Fruit fly (Drosophila melanogaster) whole organism: ENCODE results near the gene shep.

Experiments used
- CG8478 ChIP-seq: fragments of >200 bp; optimal IDR thresholded peaks from 2 replicates; lab custom pipeline; 2018; ENCODE audit warnings: inconsistent platforms
- Dll ChIP-seq: fragments of >200 bp; optimal IDR thresholded peaks from 2 replicates; lab custom pipeline; 2017
- EcR ChIP-seq, 2 experiments: fragments of >200 bp; optimal IDR thresholded peaks; 2 replicates each; lab custom pipeline; 2017; ENCODE audit warnings: missing biosample characterization in 2 of 2, missing genetic modification characterization in 2 of 2, missing genetic modification reagents in 2 of 2
- pan ChIP-seq: fragments of >200 bp; optimal IDR thresholded peaks from 2 replicates; lab custom pipeline; 2017
- psq ChIP-seq: fragments of >200 bp; optimal IDR thresholded peaks from 2 replicates; lab custom pipeline; 2017
- usp ChIP-seq: fragments of >200 bp; optimal IDR thresholded peaks from 2 replicates; lab custom pipeline; 2017; ENCODE audit warnings: missing biosample characterization, missing genetic modification characterization, mixed read lengths

Gene shep

dm6 chr3L:5277942-5278341 is at the start of gene shep:
TSS of gene shep (minus strand) at chr3L:5277944.
- TF ChIP-seq Dll (lab: Kevin White, UChicago) (peak; percentile 33), pan (no peak)

dm6 chr3L:5297237-5297636 is 19.5 kb upstream of the shep start:
- no peak for TF ChIP-seq CG8478 (lab: Kevin White, UChicago)
- TF ChIP-seq psq (lab: Kevin White, UChicago), result no peak
- no peak for TF ChIP-seq usp (GFP tag; lab: Kevin White, UChicago)

dm6 chr3L:5288118-5288517 is 10.4 kb upstream of the shep start:
- TF ChIP-seq CG8478 (lab: Kevin White, UChicago), result peak; percentile 7
- no peak for TF ChIP-seq EcR (GFP tag; optimal IDR thresholded peaks at IDR 0.05; lab: Kevin White, UChicago)

- TF ChIP-seq Dll (lab: Kevin White, UChicago) (no peak), EcR (GFP tag; optimal IDR thresholded peaks at IDR 0.05; lab: Kevin White, UChicago) (no peak), psq (lab: Kevin White, UChicago) (no peak), usp (GFP tag; lab: Kevin White, UChicago) (no peak), CG8478 (lab: Kevin White, UChicago) (no peak), pan (no peak)
Measured at dm6 chr3L:5279998-5280610, 2.4 kb upstream of the shep start.

- TF ChIP-seq usp (GFP tag; lab: Kevin White, UChicago) (no peak), psq (lab: Kevin White, UChicago) (no peak), CG8478 (lab: Kevin White, UChicago) (no peak), pan (no peak), Dll (lab: Kevin White, UChicago) (no peak), EcR (GFP tag; optimal IDR thresholded peaks at IDR 0.05; lab: Kevin White, UChicago) (no peak)
Measured at dm6 chr3L:5278864-5279263, 1.1 kb upstream of the shep start.

- no peak for TF ChIP-seq psq (lab: Kevin White, UChicago)
- TF ChIP-seq EcR (GFP tag; optimal IDR thresholded peaks at IDR 0.05; lab: Kevin White, UChicago), result no peak
- TF ChIP-seq usp (GFP tag; lab: Kevin White, UChicago), result no peak
Measured at dm6 chr3L:5277035-5277434, 709 bp downstream of the shep start.

- TF ChIP-seq usp (GFP tag; lab: Kevin White, UChicago) (no peak), Dll (lab: Kevin White, UChicago) (no peak), EcR (GFP tag; optimal IDR thresholded peaks at IDR 0.05; lab: Kevin White, UChicago) (no peak), psq (lab: Kevin White, UChicago) (no peak), CG8478 (lab: Kevin White, UChicago) (no peak), pan (no peak)
Measured at dm6 chr3L:5276520-5276919, 1.2 kb downstream of the shep start.

dm6 chr3L:5275558-5275957 is 2.2 kb downstream of the shep start:
- no peak for TF ChIP-seq CG8478 (lab: Kevin White, UChicago)
- TF ChIP-seq EcR (GFP tag; optimal IDR thresholded peaks at IDR 0.05; lab: Kevin White, UChicago), result no peak
- no peak for TF ChIP-seq psq (lab: Kevin White, UChicago)
- no peak for TF ChIP-seq usp (GFP tag; lab: Kevin White, UChicago)

dm6 chr3L:5273237-5273636 is 4.5 kb downstream of the shep start:
- TF ChIP-seq usp (GFP tag; lab: Kevin White, UChicago) (no peak), CG8478 (lab: Kevin White, UChicago) (no peak), EcR (GFP tag; optimal IDR thresholded peaks at IDR 0.05; lab: Kevin White, UChicago) (no peak), Dll (lab: Kevin White, UChicago) (no peak)

dm6 chr3L:5271468-5272102 is 6.2 kb downstream of the shep start:
- TF ChIP-seq CG8478 (lab: Kevin White, UChicago) (no peak), Dll (lab: Kevin White, UChicago) (no peak), usp (GFP tag; lab: Kevin White, UChicago) (no peak), pan (no peak), EcR (GFP tag; optimal IDR thresholded peaks at IDR 0.05; lab: Kevin White, UChicago) (no peak), psq (lab: Kevin White, UChicago) (no peak)

dm6 chr3L:5268485-5268884 is 9.3 kb downstream of the shep start:
- TF ChIP-seq Dll (lab: Kevin White, UChicago), result no peak
- TF ChIP-seq psq (lab: Kevin White, UChicago), result no peak
- TF ChIP-seq CG8478 (lab: Kevin White, UChicago), result no peak
- no peak for TF ChIP-seq pan
- no peak for TF ChIP-seq usp (GFP tag; lab: Kevin White, UChicago)
- TF ChIP-seq EcR (GFP tag; optimal IDR thresholded peaks at IDR 0.05; lab: Kevin White, UChicago), result no peak

dm6 chr3L:5252500-5253007 is 25.2 kb downstream of the shep start:
- TF ChIP-seq pan (no peak), psq (lab: Kevin White, UChicago) (no peak), usp (GFP tag; lab: Kevin White, UChicago) (no peak), Dll (lab: Kevin White, UChicago) (no peak), EcR (GFP tag; optimal IDR thresholded peaks at IDR 0.05; lab: Kevin White, UChicago) (no peak), CG8478 (lab: Kevin White, UChicago) (no peak)
